Fruit fly (Drosophila melanogaster) whole organism, embryonic: ENCODE results near the gene CG6254.
A peak's percentile ranks its signal among the peaks of the same experiment; 100 is the strongest.

Experiments
- BEAF-32 ChIP-seq: fragments of 200-800 bp; sonication (Bioruptor generic); optimal IDR thresholded peaks from 3 replicates; lab custom pipeline; 2017; ENCODE audit warnings: missing biosample characterization, missing genetic modification characterization, mild to moderate bottlenecking, moderate library complexity, missing genetic modification reagents
- CG10209 ChIP-seq: fragments of 200-800 bp; sonication (Bioruptor generic); optimal IDR thresholded peaks from 3 replicates; lab custom pipeline; 2017; ENCODE audit warnings: missing biosample characterization, mild to moderate bottlenecking, missing genetic modification characterization, missing genetic modification reagents
- CG10431 ChIP-seq: fragments of 200-800 bp; sonication (Bioruptor generic); optimal IDR thresholded peaks from 3 replicates; lab custom pipeline; 2018; ENCODE audit warnings: missing biosample characterization, mild to moderate bottlenecking, missing genetic modification characterization
- CG12155 ChIP-seq: fragments of 200-800 bp; sonication (Bioruptor generic); optimal IDR thresholded peaks from 3 replicates; lab custom pipeline; 2016; ENCODE audit warnings: missing biosample characterization, missing genetic modification characterization
- CG12659 ChIP-seq: fragments of 200-800 bp; sonication (Bioruptor generic); optimal IDR thresholded peaks from 3 replicates; lab custom pipeline; 2017; ENCODE audit warnings: mild to moderate bottlenecking, missing biosample characterization, missing genetic modification reagents, missing genetic modification characterization
- CG13775 ChIP-seq: fragments of 200-800 bp; sonication (Bioruptor generic); optimal IDR thresholded peaks from 3 replicates; lab custom pipeline; 2017; ENCODE audit warnings: missing biosample characterization, mild to moderate bottlenecking, missing genetic modification characterization
- CG14014 ChIP-seq: fragments of 200-800 bp; sonication (Bioruptor generic); IDR thresholded peaks from 2 replicates; pipeline ENCODE4 v1.3.6; 2022; ENCODE audit warnings: missing biosample characterization, missing genetic modification characterization
- CG1602 ChIP-seq: fragments of 200-800 bp; sonication (Bioruptor generic); optimal IDR thresholded peaks from 3 replicates; lab custom pipeline; 2016; ENCODE audit warnings: missing biosample characterization, missing genetic modification characterization
- CG1792 ChIP-seq: fragments of 200-800 bp; sonication (Bioruptor generic); optimal IDR thresholded peaks from 2 replicates; lab custom pipeline; 2016; ENCODE audit warnings: missing biosample characterization, missing genetic modification characterization
- CG2129 ChIP-seq: fragments of 200-800 bp; sonication (Bioruptor generic); IDR thresholded peaks from 2 replicates; pipeline ENCODE4 v1.3.6; 2022; ENCODE audit warnings: missing biosample characterization, missing genetic modification characterization; ENCODE audit not compliant: partially characterized antibody
- CG2875 ChIP-seq: fragments of 200-800 bp; sonication (Bioruptor generic); optimal IDR thresholded peaks from 2 replicates; lab custom pipeline; 2017; ENCODE audit warnings: missing biosample characterization, mild to moderate bottlenecking, missing genetic modification characterization, missing genetic modification reagents
- CG2889 ChIP-seq: fragments of 200-800 bp; sonication (Bioruptor generic); IDR thresholded peaks from 3 replicates; pipeline ENCODE4 v1.3.6; 2022; ENCODE audit warnings: missing biosample characterization, missing genetic modification characterization
- CG30403 ChIP-seq: fragments of 200-800 bp; sonication (Bioruptor generic); optimal IDR thresholded peaks from 3 replicates; lab custom pipeline; 2016; ENCODE audit warnings: missing biosample characterization, missing genetic modification characterization
- CG31365 ChIP-seq: fragments of 200-800 bp; sonication (Bioruptor generic); optimal IDR thresholded peaks from 2 replicates; lab custom pipeline; 2018; ENCODE audit warnings: missing biosample characterization, mild to moderate bottlenecking, missing genetic modification characterization
- CG5953 ChIP-seq: fragments of 200-800 bp; sonication (Bioruptor generic); IDR thresholded peaks from 2 replicates; pipeline ENCODE4 v1.3.6; 2022; ENCODE audit warnings: missing biosample characterization, missing genetic modification characterization
- CG6683 ChIP-seq: fragments of 200-800 bp; sonication (Bioruptor generic); optimal IDR thresholded peaks from 2 replicates; lab custom pipeline; 2017; ENCODE audit warnings: missing biosample characterization, mild to moderate bottlenecking, missing genetic modification characterization, missing genetic modification reagents
- CG7839 ChIP-seq: fragments of 200-800 bp; sonication (Bioruptor generic); optimal IDR thresholded peaks from 3 replicates; lab custom pipeline; 2018; ENCODE audit warnings: missing biosample characterization, mild to moderate bottlenecking, missing genetic modification characterization, moderate library complexity
- CG7963 ChIP-seq: fragments of 200-800 bp; sonication (Bioruptor generic); IDR thresholded peaks from 3 replicates; pipeline ENCODE4 v1.3.6; 2022; ENCODE audit warnings: missing biosample characterization, missing genetic modification characterization; ENCODE audit not compliant: partially characterized antibody
- CG9876 ChIP-seq: fragments of 200-800 bp; sonication (Bioruptor generic); optimal IDR thresholded peaks from 2 replicates; lab custom pipeline; 2016; ENCODE audit warnings: missing biosample characterization, missing genetic modification characterization
- CrebB ChIP-seq: fragments of 200-800 bp; sonication (Bioruptor generic); optimal IDR thresholded peaks from 3 replicates; lab custom pipeline; 2018; ENCODE audit warnings: missing biosample characterization, mild to moderate bottlenecking, missing genetic modification characterization
- E2f1 ChIP-seq: fragments of 200-800 bp; sonication (Bioruptor generic); IDR thresholded peaks from 2 replicates; pipeline ENCODE4 v1.3.6; 2022; ENCODE audit warnings: missing biosample characterization, missing genetic modification characterization
- Fer1 ChIP-seq: fragments of 200-800 bp; sonication (Bioruptor generic); optimal IDR thresholded peaks from 2 replicates; lab custom pipeline; 2017; ENCODE audit warnings: missing biosample characterization, mild to moderate bottlenecking, missing genetic modification characterization
- HLH54F ChIP-seq: fragments of 200-800 bp; sonication (Bioruptor generic); optimal IDR thresholded peaks from 3 replicates; lab custom pipeline; 2016; ENCODE audit warnings: missing biosample characterization, missing genetic modification characterization
- Hmx ChIP-seq: fragments of 200-800 bp; sonication (Bioruptor generic); optimal IDR thresholded peaks from 2 replicates; lab custom pipeline; 2016; ENCODE audit warnings: missing biosample characterization, missing genetic modification characterization
- Lim3 ChIP-seq: fragments of 200-800 bp; sonication (Bioruptor generic); IDR thresholded peaks from 2 replicates; pipeline ENCODE4 v1.3.6; 2022; ENCODE audit warnings: missing biosample characterization, missing genetic modification characterization
- Oaz ChIP-seq: fragments of 200-800 bp; sonication (Bioruptor generic); IDR thresholded peaks from 2 replicates; pipeline ENCODE4 v1.3.6; 2022; ENCODE audit warnings: missing biosample characterization, missing genetic modification characterization
- Taf1 ChIP-seq: fragments of 200-800 bp; sonication (Bioruptor generic); IDR thresholded peaks from 2 replicates; pipeline ENCODE4 v1.3.6; 2022; ENCODE audit warnings: missing biosample characterization, missing genetic modification characterization
- bcd ChIP-seq: fragments of 200-800 bp; sonication (Bioruptor generic); optimal IDR thresholded peaks from 2 replicates; lab custom pipeline; 2017; ENCODE audit warnings: missing biosample characterization, mild to moderate bottlenecking, missing genetic modification characterization
- cas ChIP-seq: fragments of 200-800 bp; sonication (Bioruptor generic); IDR thresholded peaks from 2 replicates; pipeline ENCODE4 v1.3.6; 2022; ENCODE audit warnings: missing biosample characterization, missing genetic modification characterization
- chif ChIP-seq, 2 experiments: fragments of 200-800 bp; sonication (Bioruptor generic); optimal IDR thresholded peaks; 3 replicates each; lab custom pipeline; 2016; ENCODE audit warnings: missing biosample characterization in 2 of 2, missing genetic modification characterization in 2 of 2
- corto ChIP-seq: fragments of 200-800 bp; sonication (Bioruptor generic); optimal IDR thresholded peaks from 2 replicates; lab custom pipeline; 2016; ENCODE audit warnings: missing biosample characterization, mild to moderate bottlenecking, missing genetic modification characterization, moderate library complexity
- dimm ChIP-seq: fragments of 200-800 bp; sonication (Bioruptor generic); IDR thresholded peaks from 2 replicates; pipeline ENCODE4 v1.3.6; 2022; ENCODE audit warnings: missing biosample characterization, missing genetic modification characterization
- emc ChIP-seq: fragments of 200-800 bp; sonication (Bioruptor generic); optimal IDR thresholded peaks from 2 replicates; lab custom pipeline; 2016; ENCODE audit warnings: missing biosample characterization, missing genetic modification characterization
- esg ChIP-seq: fragments of 200-800 bp; sonication (Bioruptor generic); conservative IDR thresholded peaks from 2 replicates; pipeline ENCODE4 v1.3.6; 2022; ENCODE audit warnings: missing biosample characterization, missing genetic modification characterization
- ewg ChIP-seq: fragments of 200-800 bp; sonication (Bioruptor generic); optimal IDR thresholded peaks from 3 replicates; lab custom pipeline; 2017; ENCODE audit warnings: mild to moderate bottlenecking, missing biosample characterization, missing genetic modification reagents, missing genetic modification characterization
- fd102C ChIP-seq: fragments of 200-800 bp; sonication (Bioruptor generic); optimal IDR thresholded peaks from 2 replicates; lab custom pipeline; 2018; ENCODE audit warnings: missing biosample characterization, mild to moderate bottlenecking, missing genetic modification characterization, moderate library complexity
- fru ChIP-seq: fragments of >200 bp; optimal IDR thresholded peaks from 2 replicates; lab custom pipeline; 2017
- fu2 ChIP-seq: fragments of 200-800 bp; sonication (Bioruptor generic); optimal IDR thresholded peaks from 2 replicates; lab custom pipeline; 2016; ENCODE audit warnings: missing biosample characterization, missing genetic modification characterization
- gfzf ChIP-seq: fragments of 200-800 bp; sonication (Bioruptor generic); optimal IDR thresholded peaks from 2 replicates; lab custom pipeline; 2016; ENCODE audit warnings: missing biosample characterization, mild to moderate bottlenecking, missing genetic modification characterization, moderate library complexity
- gsb ChIP-seq: fragments of 200-800 bp; sonication (Bioruptor generic); IDR thresholded peaks from 2 replicates; pipeline ENCODE4 v1.3.6; 2022; ENCODE audit warnings: missing biosample characterization, missing genetic modification characterization
- hth ChIP-seq: fragments of >200 bp; optimal IDR thresholded peaks from 2 replicates; lab custom pipeline; 2017; ENCODE audit warnings: inconsistent platforms
- lola ChIP-seq, 3 experiments: fragments of >200 bp in 2 of 3; fragments of 200-800 bp in 1 of 3; sonication (Bioruptor generic) in 1 of 3; optimal IDR thresholded peaks; 2 replicates each; lab custom pipeline; 2017 to 2019; ENCODE audit warnings: missing biosample characterization in 3 of 3, missing genetic modification characterization in 3 of 3, mild to moderate bottlenecking in 1 of 3, moderate library complexity in 1 of 3
- nerfin-1 ChIP-seq: fragments of 200-800 bp; sonication (Bioruptor generic); optimal IDR thresholded peaks from 3 replicates; lab custom pipeline; 2019; ENCODE audit warnings: missing biosample characterization, mild to moderate bottlenecking, missing genetic modification characterization, moderate library complexity
- rib ChIP-seq: fragments of 200-800 bp; sonication (Bioruptor generic); IDR thresholded peaks from 2 replicates; pipeline ENCODE4 v1.3.6; 2022; ENCODE audit warnings: missing biosample characterization, missing genetic modification characterization
- seq ChIP-seq: fragments of 200-800 bp; sonication (Bioruptor generic); IDR thresholded peaks from 2 replicates; pipeline ENCODE4 v1.3.6; 2022; ENCODE audit warnings: missing biosample characterization, missing genetic modification characterization
- so ChIP-seq: fragments of 200-800 bp; sonication (Bioruptor generic); IDR thresholded peaks from 3 replicates; pipeline ENCODE4 v1.3.6; 2022; ENCODE audit warnings: missing biosample characterization, missing genetic modification characterization
- sr ChIP-seq: fragments of 200-800 bp; sonication (Bioruptor generic); IDR thresholded peaks from 3 replicates; pipeline ENCODE4 v1.3.6; 2022; ENCODE audit warnings: missing biosample characterization, missing genetic modification characterization
- tgo ChIP-seq: fragments of 200-800 bp; sonication (Bioruptor generic); IDR thresholded peaks from 3 replicates; pipeline ENCODE4 v1.3.6; 2022; ENCODE audit warnings: missing biosample characterization, missing genetic modification characterization
- ttk ChIP-seq: fragments of 200-800 bp; sonication (Bioruptor generic); IDR thresholded peaks from 2 replicates; pipeline ENCODE4 v2.1.2; 2022; ENCODE audit warnings: missing biosample characterization, missing genetic modification characterization
- vnd ChIP-seq: fragments of 200-800 bp; sonication (Bioruptor generic); IDR thresholded peaks from 3 replicates; pipeline ENCODE4 v1.3.6; 2022; ENCODE audit warnings: missing biosample characterization, missing genetic modification characterization; ENCODE audit not compliant: partially characterized antibody
- z ChIP-seq: fragments of 200-800 bp; sonication (Bioruptor generic); IDR thresholded peaks from 3 replicates; pipeline ENCODE4 v1.3.6; 2022; ENCODE audit warnings: missing biosample characterization, missing genetic modification characterization

CG6254 gene

DNA sequence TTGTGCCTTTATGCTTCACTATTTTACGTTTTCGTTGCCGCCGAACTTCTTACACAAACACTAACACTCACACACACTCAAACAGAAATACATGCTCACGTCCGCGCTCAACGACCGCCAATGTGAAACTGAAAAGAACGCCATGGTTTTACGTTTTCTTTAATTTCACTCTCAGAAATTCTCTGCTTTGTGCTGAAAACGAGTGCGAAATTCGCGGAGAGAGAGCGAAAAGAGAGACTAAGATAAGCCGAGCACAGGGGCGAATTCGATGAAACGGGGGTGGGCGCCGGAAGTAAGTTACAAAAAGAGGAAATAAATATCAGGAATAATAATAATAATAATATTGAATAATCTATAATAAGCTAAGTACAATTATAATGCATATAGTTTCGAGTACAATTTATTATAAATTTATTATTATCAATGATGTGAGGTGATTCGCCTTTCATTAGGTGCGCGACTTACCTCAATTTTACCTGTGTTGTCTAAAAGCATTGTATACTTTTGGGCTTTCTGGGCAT, 9.3 kb upstream of the CG6254 start, which contains the start of gene Best1 (continued):
- no peak for TF ChIP-seq BEAF-32
- peak; percentile 89 for TF ChIP-seq esg (GFP tag; lab: Robert Waterston, UW)
- TF ChIP-seq Hmx (GFP tag; lab: Kevin White, UChicago): no peak
- peak; percentile 75; the same call in 2 of the 3 replicates for TF ChIP-seq sr (GFP tag; lab: Robert Waterston, UW)
- peak; percentile 52 to 62 for TF ChIP-seq chif (GFP tag; optimal IDR thresholded peaks at IDR 0.05; lab: Kevin White, UChicago)
- peak; percentile 85 for TF ChIP-seq z (GFP tag; lab: Robert Waterston, UW)
- peak; percentile 82 for TF ChIP-seq nerfin-1 (tag; lab: Kevin White, UChicago)
- peak; percentile 88 for TF ChIP-seq Taf1 (GFP tag; lab: Robert Waterston, UW)
- peak; percentile 77 for TF ChIP-seq CG2875 (GFP tag; lab: Kevin White, UChicago)
- TF ChIP-seq gsb: peak; percentile 91
- TF ChIP-seq ewg: peak; percentile 83
- peak in 1 of 3 experiments; percentile 86 for TF ChIP-seq lola (GFP tag; optimal IDR thresholded peaks at IDR 0.05; lab: Kevin White, UChicago)
- peak; percentile 40 for TF ChIP-seq CG1792 (GFP tag; lab: Kevin White, UChicago)
- peak; percentile 93 for TF ChIP-seq Fer1 (GFP tag; lab: Kevin White, UChicago)
- peak; percentile 58 for TF ChIP-seq fd102C
- peak; percentile 68 for TF ChIP-seq corto (GFP tag; lab: Kevin White, UChicago)
- peak; percentile 94 for TF ChIP-seq CG7839 (tag; lab: Kevin White, UChicago)
- TF ChIP-seq CG10209 (GFP tag; lab: Kevin White, UChicago): peak; percentile 91
- TF ChIP-seq CG6683: peak; percentile 85
- TF ChIP-seq fru (lab: Kevin White, UChicago): no peak
- TF ChIP-seq Lim3 (GFP tag; lab: Robert Waterston, UW): peak; percentile 61
- peak; percentile 86 for TF ChIP-seq CG5953 (GFP tag; lab: Robert Waterston, UW)
- peak; percentile 93 for TF ChIP-seq tgo (GFP tag; lab: Robert Waterston, UW)
- peak; percentile 77 for TF ChIP-seq CG10431 (GFP tag; lab: Kevin White, UChicago)
- TF ChIP-seq CG12155 (GFP tag; lab: Kevin White, UChicago): peak; percentile 85
- peak; percentile 91 for TF ChIP-seq bcd (GFP tag; lab: Kevin White, UChicago)
- TF ChIP-seq vnd (GFP tag; lab: Robert Waterston, UW): no peak
- TF ChIP-seq cas (GFP tag; lab: Robert Waterston, UW): peak; percentile 89
- TF ChIP-seq CrebB (tag; lab: Kevin White, UChicago): peak; percentile 88
- peak; percentile 91 for TF ChIP-seq CG12659 (GFP tag; lab: Kevin White, UChicago)
- TF ChIP-seq CG31365 (tag; lab: Kevin White, UChicago): peak; percentile 72
- peak; percentile 96 for TF ChIP-seq rib (GFP tag; lab: Robert Waterston, UW)
- peak; percentile 38 for TF ChIP-seq fu2 (GFP tag; lab: Kevin White, UChicago)
- peak; percentile 80 for TF ChIP-seq CG1602
- peak; percentile 78 for TF ChIP-seq HLH54F
- TF ChIP-seq CG14014: peak; percentile 91
- TF ChIP-seq CG2129 (GFP tag; lab: Robert Waterston, UW): no peak
- no peak for TF ChIP-seq hth (lab: Kevin White, UChicago)
- TF ChIP-seq CG7963: no peak
- TF ChIP-seq emc: peak; percentile 62
- peak; percentile 89 for TF ChIP-seq ttk (GFP tag; lab: Robert Waterston, UW)
- peak; percentile 90 for TF ChIP-seq so (GFP tag; lab: Robert Waterston, UW)
- TF ChIP-seq CG30403: peak; percentile 91
- peak; percentile 29 for TF ChIP-seq CG9876 (GFP tag; lab: Kevin White, UChicago)
- no peak for TF ChIP-seq gfzf (GFP tag; lab: Kevin White, UChicago)
- peak; percentile 86 for TF ChIP-seq Oaz (GFP tag; lab: Robert Waterston, UW)
- peak; percentile 66 for TF ChIP-seq dimm (GFP tag; lab: Robert Waterston, UW)
- peak; percentile 79 for TF ChIP-seq CG2889 (GFP tag; lab: Robert Waterston, UW)
- TF ChIP-seq E2f1 (GFP tag; lab: Robert Waterston, UW): peak; percentile 90
- TF ChIP-seq seq (GFP tag; lab: Robert Waterston, UW): peak; percentile 80
- TF ChIP-seq CG13775: peak; percentile 90
